Fruit fly (Drosophila melanogaster) whole organism, embryonic: ENCODE data around the gene Spase25.

Experiments used
- B-H1 ChIP-seq: fragments of 200-800 bp; sonication (Bioruptor generic); IDR thresholded peaks from 3 replicates; pipeline ENCODE4 v1.3.6; 2022; ENCODE audit warnings: missing biosample characterization, missing genetic modification characterization
- CG10267 ChIP-seq: fragments of 200-800 bp; sonication (Bioruptor generic); optimal IDR thresholded peaks from 2 replicates; lab custom pipeline; 2018; ENCODE audit warnings: missing biosample characterization, mild to moderate bottlenecking, missing genetic modification characterization, moderate library complexity
- CG10431 ChIP-seq: fragments of 200-800 bp; sonication (Bioruptor generic); optimal IDR thresholded peaks from 3 replicates; lab custom pipeline; 2018; ENCODE audit warnings: missing biosample characterization, mild to moderate bottlenecking, missing genetic modification characterization
- CG10543 ChIP-seq: fragments of 200-800 bp; sonication (Bioruptor generic); optimal IDR thresholded peaks from 3 replicates; lab custom pipeline; 2017; ENCODE audit warnings: missing biosample characterization, mild to moderate bottlenecking, missing genetic modification characterization, moderate library complexity
- CG11696 ChIP-seq: fragments of 200-800 bp; sonication (Bioruptor generic); IDR thresholded peaks from 2 replicates; pipeline ENCODE4 v1.3.6; 2022; ENCODE audit warnings: missing biosample characterization, missing genetic modification characterization
- CG1233 ChIP-seq: fragments of 200-800 bp; sonication (Bioruptor generic); optimal IDR thresholded peaks from 4 replicates; lab custom pipeline; 2018; ENCODE audit warnings: missing biosample characterization, mild to moderate bottlenecking, missing genetic modification characterization
- CG13775 ChIP-seq: fragments of 200-800 bp; sonication (Bioruptor generic); optimal IDR thresholded peaks from 3 replicates; lab custom pipeline; 2017; ENCODE audit warnings: missing biosample characterization, mild to moderate bottlenecking, missing genetic modification characterization
- CG15514 ChIP-seq: fragments of 200-800 bp; sonication (Bioruptor generic); optimal IDR thresholded peaks from 3 replicates; lab custom pipeline; 2017; ENCODE audit warnings: missing biosample characterization, missing genetic modification characterization, mild to moderate bottlenecking, moderate library complexity, missing genetic modification reagents
- CG17385 ChIP-seq: fragments of 200-800 bp; sonication (Bioruptor generic); optimal IDR thresholded peaks from 3 replicates; lab custom pipeline; 2018; ENCODE audit warnings: missing biosample characterization, mild to moderate bottlenecking, missing genetic modification characterization
- CG18262 ChIP-seq: fragments of 200-800 bp; optimal IDR thresholded peaks from 3 replicates; lab custom pipeline; 2019; ENCODE audit warnings: missing biosample characterization, mild to moderate bottlenecking, missing genetic modification characterization, moderate library complexity
- CG32772 ChIP-seq: fragments of 200-800 bp; sonication (Bioruptor generic); IDR thresholded peaks from 2 replicates; pipeline ENCODE4 v1.3.6; 2022; ENCODE audit warnings: missing biosample characterization, missing genetic modification characterization
- CG3847 ChIP-seq: fragments of 200-800 bp; sonication (Bioruptor generic); IDR thresholded peaks from 2 replicates; pipeline ENCODE4 v1.3.6; 2022; ENCODE audit warnings: missing biosample characterization, missing genetic modification characterization
- CG4282 ChIP-seq: fragments of 200-800 bp; sonication (Bioruptor generic); optimal IDR thresholded peaks from 2 replicates; lab custom pipeline; 2016; ENCODE audit warnings: missing biosample characterization, missing genetic modification characterization
- CG5245 ChIP-seq: fragments of 200-800 bp; sonication (Bioruptor generic); optimal IDR thresholded peaks from 3 replicates; lab custom pipeline; 2016; ENCODE audit warnings: missing biosample characterization, missing genetic modification characterization
- CG6654 ChIP-seq: fragments of 200-800 bp; sonication (Bioruptor generic); optimal IDR thresholded peaks from 2 replicates; lab custom pipeline; 2017; ENCODE audit warnings: missing biosample characterization, mild to moderate bottlenecking, missing genetic modification characterization
- CG6791 ChIP-seq: fragments of 200-800 bp; sonication (Bioruptor generic); IDR thresholded peaks from 3 replicates; pipeline ENCODE4 v1.3.6; 2022; ENCODE audit warnings: missing biosample characterization, missing genetic modification characterization; ENCODE audit not compliant: partially characterized antibody
- CG7271 ChIP-seq: fragments of 200-800 bp; sonication (Bioruptor generic); optimal IDR thresholded peaks from 2 replicates; lab custom pipeline; 2018; ENCODE audit warnings: missing biosample characterization, mild to moderate bottlenecking, missing genetic modification characterization, moderate library complexity
- CG7987 ChIP-seq: fragments of 200-800 bp; sonication (Bioruptor generic); optimal IDR thresholded peaks from 2 replicates; lab custom pipeline; 2018; ENCODE audit warnings: missing biosample characterization, mild to moderate bottlenecking, missing genetic modification characterization, moderate library complexity
- D19B ChIP-seq: fragments of 200-800 bp; sonication (Bioruptor generic); optimal IDR thresholded peaks from 2 replicates; lab custom pipeline; 2017; ENCODE audit warnings: missing biosample characterization, mild to moderate bottlenecking, missing genetic modification characterization
- Dip3 ChIP-seq: fragments of 200-800 bp; sonication (Bioruptor generic); optimal IDR thresholded peaks from 3 replicates; lab custom pipeline; 2016; ENCODE audit warnings: missing biosample characterization, missing genetic modification characterization
- GATAe ChIP-seq: fragments of 200-800 bp; sonication (Bioruptor generic); conservative IDR thresholded peaks from 2 replicates; pipeline ENCODE4 v1.3.6; 2022; ENCODE audit warnings: missing biosample characterization, missing genetic modification characterization
- HLH3B ChIP-seq: fragments of 200-800 bp; sonication (Bioruptor generic); IDR thresholded peaks from 2 replicates; pipeline ENCODE4 v1.3.6; 2022; ENCODE audit warnings: missing biosample characterization, missing genetic modification characterization
- Hey ChIP-seq: fragments of 200-800 bp; sonication (Bioruptor generic); optimal IDR thresholded peaks from 3 replicates; lab custom pipeline; 2018; ENCODE audit warnings: missing biosample characterization, mild to moderate bottlenecking, missing genetic modification characterization
- Hr39 ChIP-seq: fragments of >200 bp; optimal IDR thresholded peaks from 2 replicates; lab custom pipeline; 2017
- NK7.1 ChIP-seq: fragments of 200-800 bp; sonication (Bioruptor generic); optimal IDR thresholded peaks from 3 replicates; lab custom pipeline; 2016; ENCODE audit warnings: missing biosample characterization, missing genetic modification characterization
- Nf-YC ChIP-seq: fragments of 200-800 bp; optimal IDR thresholded peaks from 3 replicates; lab custom pipeline; 2019; ENCODE audit warnings: missing biosample characterization, mild to moderate bottlenecking, missing genetic modification characterization, moderate library complexity
- Optix ChIP-seq: fragments of 200-800 bp; sonication (Bioruptor generic); IDR thresholded peaks from 3 replicates; pipeline ENCODE4 v1.3.6; 2022; ENCODE audit warnings: missing biosample characterization, missing genetic modification characterization
- Rx ChIP-seq: fragments of 200-800 bp; sonication (Bioruptor generic); IDR thresholded peaks from 2 replicates; pipeline ENCODE4 v1.3.6; 2022; ENCODE audit warnings: missing biosample characterization, missing genetic modification characterization
- Sox100B ChIP-seq: fragments of 200-800 bp; sonication (Bioruptor generic); optimal IDR thresholded peaks from 3 replicates; lab custom pipeline; 2018; ENCODE audit warnings: missing biosample characterization, mild to moderate bottlenecking, missing genetic modification characterization
- Ssrp ChIP-seq: fragments of 200-800 bp; sonication (Bioruptor generic); optimal IDR thresholded peaks from 2 replicates; lab custom pipeline; 2018; ENCODE audit warnings: missing biosample characterization, mild to moderate bottlenecking, missing genetic modification characterization, moderate library complexity
- aop ChIP-seq: fragments of 200-800 bp; sonication (Bioruptor generic); IDR thresholded peaks from 2 replicates; pipeline ENCODE4 v1.3.6; 2022; ENCODE audit warnings: missing biosample characterization, missing genetic modification characterization
- ase ChIP-seq: fragments of 200-800 bp; sonication (Bioruptor generic); IDR thresholded peaks from 3 replicates; pipeline ENCODE4 v1.3.6; 2022; ENCODE audit warnings: missing biosample characterization, missing genetic modification characterization
- bigmax ChIP-seq: fragments of 200-800 bp; sonication (Bioruptor generic); optimal IDR thresholded peaks from 2 replicates; lab custom pipeline; 2018; ENCODE audit warnings: missing biosample characterization, mild to moderate bottlenecking, missing genetic modification characterization
- hkb ChIP-seq, 2 experiments: fragments of 200-800 bp in 1 of 2; fragments of >200 bp in 1 of 2; sonication (Bioruptor generic) in 1 of 2; IDR thresholded peaks in 1 of 2; optimal IDR thresholded peaks in 1 of 2; 2 replicates each; pipeline versions ENCODE4 v1.3.6 to Lab custom; 2017 to 2022; ENCODE audit warnings: missing biosample characterization in 1 of 2, missing genetic modification characterization in 1 of 2
- jing ChIP-seq: fragments of 200-800 bp; sonication (Bioruptor generic); optimal IDR thresholded peaks from 2 replicates; lab custom pipeline; 2018; ENCODE audit warnings: missing biosample characterization, mild to moderate bottlenecking, missing genetic modification characterization
- lov ChIP-seq, 2 experiments: fragments of 200-800 bp in 1 of 2; fragments of >200 bp in 1 of 2; sonication (Bioruptor generic) in 1 of 2; IDR thresholded peaks in 1 of 2; optimal IDR thresholded peaks in 1 of 2; 2 replicates in 1 of 2; 3 replicates in 1 of 2; pipeline versions ENCODE4 v1.3.6 to Lab custom; 2017 to 2022; ENCODE audit warnings: missing biosample characterization in 1 of 2, missing genetic modification characterization in 1 of 2
- peb ChIP-seq: fragments of 200-800 bp; sonication (Bioruptor generic); IDR thresholded peaks from 2 replicates; pipeline ENCODE4 v1.3.6; 2022; ENCODE audit warnings: missing biosample characterization, missing genetic modification characterization
- psq ChIP-seq: fragments of 200-800 bp; sonication (Bioruptor generic); optimal IDR thresholded peaks from 2 replicates; lab custom pipeline; 2017; ENCODE audit warnings: missing biosample characterization, missing genetic modification characterization
- ro ChIP-seq: fragments of 200-800 bp; sonication (Bioruptor generic); IDR thresholded peaks from 2 replicates; pipeline ENCODE4 v1.3.6; 2022; ENCODE audit warnings: missing biosample characterization, missing genetic modification characterization
- sc ChIP-seq, 3 experiments: fragments of >200 bp in 2 of 3; fragments of 200-800 bp in 1 of 3; sonication (Bioruptor generic) in 1 of 3; optimal IDR thresholded peaks; 2 replicates in 2 of 3; 3 replicates in 1 of 3; lab custom pipeline; 2017; ENCODE audit warnings: mild to moderate bottlenecking in 1 of 3, missing biosample characterization in 1 of 3, missing genetic modification characterization in 1 of 3, missing genetic modification reagents in 1 of 3
- scrt ChIP-seq: fragments of 200-800 bp; sonication (Bioruptor generic); optimal IDR thresholded peaks from 2 replicates; lab custom pipeline; 2018; ENCODE audit warnings: missing biosample characterization, mild to moderate bottlenecking, missing genetic modification characterization, moderate library complexity
- seq ChIP-seq: fragments of 200-800 bp; sonication (Bioruptor generic); IDR thresholded peaks from 2 replicates; pipeline ENCODE4 v1.3.6; 2022; ENCODE audit warnings: missing biosample characterization, missing genetic modification characterization
- sr ChIP-seq: fragments of 200-800 bp; sonication (Bioruptor generic); IDR thresholded peaks from 3 replicates; pipeline ENCODE4 v1.3.6; 2022; ENCODE audit warnings: missing biosample characterization, missing genetic modification characterization
- ttk ChIP-seq: fragments of 200-800 bp; sonication (Bioruptor generic); IDR thresholded peaks from 2 replicates; pipeline ENCODE4 v2.1.2; 2022; ENCODE audit warnings: missing biosample characterization, missing genetic modification characterization
- unpg ChIP-seq: fragments of 200-800 bp; sonication (Bioruptor generic); optimal IDR thresholded peaks from 3 replicates; lab custom pipeline; 2018; ENCODE audit warnings: missing biosample characterization, mild to moderate bottlenecking, missing genetic modification characterization, moderate library complexity
- wor ChIP-seq: fragments of 200-800 bp; sonication (Bioruptor generic); IDR thresholded peaks from 2 replicates; pipeline ENCODE4 v1.3.6; 2022; ENCODE audit warnings: missing biosample characterization, missing genetic modification characterization
- z ChIP-seq: fragments of 200-800 bp; sonication (Bioruptor generic); IDR thresholded peaks from 3 replicates; pipeline ENCODE4 v1.3.6; 2022; ENCODE audit warnings: missing biosample characterization, missing genetic modification characterization

Spase25 gene

dm6 chrX:11521561-11522546, 36.8 kb downstream of the Spase25 start (continued):
- TF ChIP-seq bigmax (GFP tag; lab: Kevin White, UChicago) (no peak), CG7271 (tag; lab: Kevin White, UChicago) (no peak), B-H1 (GFP tag; lab: Robert Waterston, UW) (peak; percentile 49), Dip3 (GFP tag; lab: Kevin White, UChicago) (no peak), seq (GFP tag; lab: Robert Waterston, UW) (peak; percentile 59; the same call in 1 of the 2 replicates), Optix (GFP tag; lab: Robert Waterston, UW) (no peak), CG4282 (GFP tag; lab: Kevin White, UChicago) (no peak), Rx (no peak), CG10543 (GFP tag; lab: Kevin White, UChicago) (no peak), CG10267 (tag; lab: Kevin White, UChicago) (peak; percentile 53), psq (GFP tag; lab: Kevin White, UChicago) (peak; percentile 30), Sox100B (peak; percentile 68), CG3847 (GFP tag; lab: Robert Waterston, UW) (peak; percentile 34; the same call in 1 of the 2 replicates), CG17385 (GFP tag; lab: Kevin White, UChicago) (peak; percentile 62), HLH3B (GFP tag; lab: Robert Waterston, UW) (peak; percentile 73), aop (no peak), sc (optimal IDR thresholded peaks at IDR 0.05; lab: Kevin White, UChicago) (no peak), sc (GFP tag; optimal IDR thresholded peaks at IDR 0.05; lab: Kevin White, UChicago) (no peak), ro (no peak), hkb (optimal IDR thresholded peaks at IDR 0.05; lab: Kevin White, UChicago) (no peak), hkb (GFP tag; IDR thresholded peaks at IDR 0.05; lab: Robert Waterston, UW) (peak; percentile 72), scrt (GFP tag; lab: Kevin White, UChicago) (peak; percentile 38), unpg (peak; percentile 80), CG15514 (GFP tag; lab: Kevin White, UChicago) (peak; percentile 11), GATAe (no peak; the same call in 1 of the 2 replicates), jing (peak; percentile 9), CG5245 (GFP tag; lab: Kevin White, UChicago) (peak; percentile 7), wor (peak; percentile 25; the same call in 1 of the 2 replicates), Ssrp (peak; percentile 59), D19B (GFP tag; lab: Kevin White, UChicago) (peak; percentile 42), sr (GFP tag; lab: Robert Waterston, UW) (no peak), CG11696 (GFP tag; lab: Robert Waterston, UW) (peak; percentile 61; the same call in 1 of the 2 replicates), NK7.1 (GFP tag; lab: Kevin White, UChicago) (no peak), lov (optimal IDR thresholded peaks at IDR 0.05; lab: Kevin White, UChicago) (no peak), lov (GFP tag; IDR thresholded peaks at IDR 0.05; lab: Robert Waterston, UW) (no peak), CG6791 (GFP tag; lab: Robert Waterston, UW) (no peak), CG10431 (GFP tag; lab: Kevin White, UChicago) (no peak), CG6654 (GFP tag; lab: Kevin White, UChicago) (no peak), ase (0 out of 3 replicates have a peak, but pooled peaks have one; percentile 40), peb (no peak), CG1233 (GFP tag; lab: Kevin White, UChicago) (no peak), Nf-YC (tag; lab: Kevin White, UChicago) (peak; percentile 26), CG13775 (GFP tag; lab: Kevin White, UChicago) (peak; percentile 6), CG18262 (peak; percentile 70), CG32772 (GFP tag; lab: Robert Waterston, UW) (peak; percentile 55), Hey (no peak), CG7987 (GFP tag; lab: Kevin White, UChicago) (no peak), Hr39 (no peak), z (GFP tag; lab: Robert Waterston, UW) (no peak), ttk (peak; percentile 69)
